Worm (Caenorhabditis elegans): Measurements from ENCODE around the gene F01D5.6.

Gene F01D5.6

DNA sequence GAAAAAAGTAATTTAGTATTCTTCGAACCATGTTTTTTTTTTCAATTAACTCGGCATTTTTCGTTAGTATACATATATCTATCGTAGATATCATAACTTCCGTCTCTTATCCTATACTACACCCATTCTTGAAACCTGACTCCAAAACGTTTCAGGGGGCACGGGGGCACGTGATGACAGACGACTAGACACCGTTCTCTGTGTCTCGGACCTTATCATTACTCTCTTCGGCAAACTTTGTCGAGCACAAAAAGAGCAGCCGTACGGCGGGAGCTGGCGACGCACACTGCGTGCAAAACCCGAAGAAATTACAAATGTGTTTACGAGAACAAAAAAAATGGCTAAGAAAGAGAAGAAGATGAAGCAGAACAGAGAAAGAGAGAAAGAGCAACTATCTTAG lies 37.9 kb downstream of the F01D5.6 start (continued):
- no peak for TF ChIP-seq F10B5.3 (tag; optimal IDR thresholded peaks at IDR 0.05)
- no peak for TF ChIP-seq R02D3.7 (tag; optimal IDR thresholded peaks at IDR 0.05)
- peak; percentile 93 for TF ChIP-seq hlh-11 (tag; optimal IDR thresholded peaks at IDR 0.05)
- peak; percentile 77; the same call in 1 of the 2 replicates for TF ChIP-seq nhr-42 (GFP tag; IDR thresholded peaks at IDR 0.05)
- TF ChIP-seq daf-8 (GFP tag; IDR thresholded peaks at IDR 0.05) = no peak
- peak; percentile 30 for TF ChIP-seq ztf-7 (tag; optimal IDR thresholded peaks at IDR 0.05)
- peak; percentile 61 for TF ChIP-seq set-16 (GFP tag; IDR thresholded peaks at IDR 0.05)
- no peak for TF ChIP-seq tag-97 (GFP tag; IDR thresholded peaks at IDR 0.05)
- peak; percentile 64 to 93 for TF ChIP-seq mdl-1 (tag; optimal IDR thresholded peaks at IDR 0.05)
- TF ChIP-seq nhr-28 (tag; optimal IDR thresholded peaks at IDR 0.05) = peak; percentile 92
- TF ChIP-seq vab-7 (GFP tag; IDR thresholded peaks at IDR 0.05) = no peak
- peak; percentile 64 for TF ChIP-seq mes-2 (tag; optimal IDR thresholded peaks at IDR 0.05; ENCODE audit: poor library complexity, severe bottlenecking)
- peak; percentile 52 for TF ChIP-seq lin-13 (GFP tag; optimal IDR thresholded peaks at IDR 0.05)
- peak; percentile 63 for TF ChIP-seq mxl-3 (GFP tag; optimal IDR thresholded peaks at IDR 0.05)
- peak; percentile 97 for TF ChIP-seq nhr-77 (tag; optimal IDR thresholded peaks at IDR 0.05)
- no peak for TF ChIP-seq ces-1 (GFP tag; optimal IDR thresholded peaks at IDR 0.05)
- TF ChIP-seq pqm-1 (tag; optimal IDR thresholded peaks at IDR 0.05) = no peak
- TF ChIP-seq duxl-1 (tag; optimal IDR thresholded peaks at IDR 0.05; ENCODE audit: poor library complexity) = no peak
- TF ChIP-seq mxl-2 (GFP tag; conservative IDR thresholded peaks at IDR 0.05) = no peak
- TF ChIP-seq lsy-2 (tag; optimal IDR thresholded peaks at IDR 0.05) = peak in 1 of 2 experiments; percentile 84
- TF ChIP-seq nhr-25 (tag; optimal IDR thresholded peaks at IDR 0.05; ENCODE audit: borderline replicate concordance, insufficient read depth) = no peak
- TF ChIP-seq snpc-4 (tag; optimal IDR thresholded peaks at IDR 0.05) = no peak
- no peak for TF ChIP-seq lin-39 (tag; optimal IDR thresholded peaks at IDR 0.05)
- no peak for TF ChIP-seq ztf-11 (tag; optimal IDR thresholded peaks at IDR 0.05)
- no peak for TF ChIP-seq nhr-237 (tag; optimal IDR thresholded peaks at IDR 0.05)
- TF ChIP-seq jun-1 (tag; optimal IDR thresholded peaks at IDR 0.05) = peak; percentile 13
- TF ChIP-seq dmd-8 (GFP tag; IDR thresholded peaks at IDR 0.05) = no peak
- TF ChIP-seq zip-2 (tag; optimal IDR thresholded peaks at IDR 0.05) = no peak
- TF ChIP-seq aly-2 (tag; optimal IDR thresholded peaks at IDR 0.05) = no peak
- TF ChIP-seq ceh-28 (tag; optimal IDR thresholded peaks at IDR 0.05) = no peak
- TF ChIP-seq F49E8.2 (tag; optimal IDR thresholded peaks at IDR 0.05; ENCODE audit: borderline replicate concordance) = no peak
- no peak for TF ChIP-seq egl-27 (tag; optimal IDR thresholded peaks at IDR 0.05)
- no peak for TF ChIP-seq F44E2.7 (GFP tag; IDR thresholded peaks at IDR 0.05)
- TF ChIP-seq pha-4 (GFP tag; IDR thresholded peaks at IDR 0.05) = peak; percentile 57; the same call in 1 of the 2 replicates
- TF ChIP-seq pha-4 (tag; optimal IDR thresholded peaks at IDR 0.05) = no peak
- TF ChIP-seq dmd-9 (GFP tag; IDR thresholded peaks at IDR 0.05) = no peak

DNA sequence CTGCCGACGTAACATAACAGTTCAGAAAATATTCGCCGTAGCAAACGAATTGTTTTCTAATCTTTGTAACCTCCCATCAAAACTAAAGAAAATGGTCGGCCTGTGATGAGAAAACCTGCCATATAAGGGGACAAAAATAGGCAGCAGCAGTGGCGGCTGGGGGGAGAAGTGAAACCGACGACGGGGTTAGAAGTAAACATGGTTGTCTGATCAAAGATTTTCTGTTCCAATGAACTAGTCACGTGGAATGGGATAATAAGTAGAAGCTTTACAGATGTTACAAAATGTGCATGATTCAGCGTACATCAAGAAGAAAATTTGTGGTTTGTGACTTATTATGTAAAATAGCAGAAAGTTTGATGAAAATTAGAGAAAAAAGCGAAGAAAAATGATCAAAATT lies 38.9 kb downstream of the F01D5.6 start:
- no peak for TF ChIP-seq F26F4.8 (GFP tag; conservative IDR thresholded peaks at IDR 0.05)
- TF ChIP-seq ztf-11 (tag; optimal IDR thresholded peaks at IDR 0.05) = no peak
- no peak for TF ChIP-seq daf-16 (GFP tag; optimal IDR thresholded peaks at IDR 0.05)
- TF ChIP-seq daf-16 (tag; optimal IDR thresholded peaks at IDR 0.05) = peak; percentile 71
- peak; percentile 36 for TF ChIP-seq hlh-11 (tag; optimal IDR thresholded peaks at IDR 0.05)
- peak; percentile 30 for TF ChIP-seq dmd-6 (GFP tag; IDR thresholded peaks at IDR 0.05)
- peak; percentile 30 for TF ChIP-seq dve-1 (tag; optimal IDR thresholded peaks at IDR 0.05; ENCODE audit: insufficient read depth)
- TF ChIP-seq dmd-8 (GFP tag; IDR thresholded peaks at IDR 0.05) = no peak
- TF ChIP-seq nhr-42 (GFP tag; IDR thresholded peaks at IDR 0.05) = 0 out of 2 replicates have a peak, but pooled peaks have one; percentile 14
- TF ChIP-seq ceh-28 (tag; optimal IDR thresholded peaks at IDR 0.05) = no peak
- no peak for TF ChIP-seq lin-1 (GFP tag; IDR thresholded peaks at IDR 0.05)
- TF ChIP-seq lim-7 (GFP tag; IDR thresholded peaks at IDR 0.05) = no peak
- TF ChIP-seq zip-2 (tag; optimal IDR thresholded peaks at IDR 0.05) = no peak
- peak in 1 of 2 experiments; percentile 23 for TF ChIP-seq mdl-1 (tag; optimal IDR thresholded peaks at IDR 0.05)
- TF ChIP-seq hlh-30 (tag; optimal IDR thresholded peaks at IDR 0.05; ENCODE audit: insufficient read depth) = peak; percentile 30
- no peak for TF ChIP-seq saeg-2 (GFP tag; IDR thresholded peaks at IDR 0.05)

Measured in whole organism, L4 larva.